Fruit fly (Drosophila melanogaster): ENCODE results near the gene CG17841.
A peak's percentile ranks its signal among the peaks of the same experiment; 100 is the strongest.

The CG17841 gene

dm6 chrX:10397514-10398133 lies 29.8 kb downstream of the CG17841 start:
- TF ChIP-seq Snoo (tag; optimal IDR thresholded peaks at IDR 0.05) (peak; percentile 21), Pif1B (GFP tag; optimal IDR thresholded peaks at IDR 0.05) (peak; percentile 1), Ets98B (GFP tag; IDR thresholded peaks at IDR 0.05) (0 out of 2 replicates have a peak, but pooled peaks have one; percentile 19), gl (tag; optimal IDR thresholded peaks at IDR 0.05) (no peak)

dm6 chrX:10398959-10399358 lies 31.1 kb downstream of the CG17841 start:
- TF ChIP-seq CG17806 (tag; optimal IDR thresholded peaks at IDR 0.05) (no peak), CG4496 (GFP tag; IDR thresholded peaks at IDR 0.05) (no peak), CG32121 (GFP tag; IDR thresholded peaks at IDR 0.05) (no peak), CG13204 (GFP tag; optimal IDR thresholded peaks at IDR 0.05) (no peak), CG15710 (tag; optimal IDR thresholded peaks at IDR 0.05) (no peak), CG14655 (GFP tag; optimal IDR thresholded peaks at IDR 0.05) (no peak), fd96Ca (GFP tag; IDR thresholded peaks at IDR 0.05) (no peak), gl (tag; optimal IDR thresholded peaks at IDR 0.05) (no peak), CG34367 (tag; optimal IDR thresholded peaks at IDR 0.05) (no peak), CG8159 (tag; optimal IDR thresholded peaks at IDR 0.05) (no peak), Pif1A (GFP tag; optimal IDR thresholded peaks at IDR 0.05) (no peak), Ets98B (GFP tag; IDR thresholded peaks at IDR 0.05) (no peak), EcR (GFP tag; optimal IDR thresholded peaks at IDR 0.05) (no peak), CG12605 (GFP tag; IDR thresholded peaks at IDR 0.05) (no peak), Pif1B (GFP tag; optimal IDR thresholded peaks at IDR 0.05) (no peak), Snoo (tag; optimal IDR thresholded peaks at IDR 0.05) (no peak), CG8301 (tag; optimal IDR thresholded peaks at IDR 0.05) (no peak), rn (GFP tag; IDR thresholded peaks at IDR 0.05) (no peak), CG9948 (tag; optimal IDR thresholded peaks at IDR 0.05) (no peak)

dm6 chrX:10417129-10417528 lies 49.3 kb downstream of the CG17841 start, which contains the start of gene RabX2:
Gene RabX2 (plus strand): TSS chrX:10417429.
- TF ChIP-seq Ets98B (GFP tag; IDR thresholded peaks at IDR 0.05) (no peak), Pif1A (GFP tag; optimal IDR thresholded peaks at IDR 0.05) (no peak), CG4496 (GFP tag; IDR thresholded peaks at IDR 0.05) (no peak), CG32121 (GFP tag; IDR thresholded peaks at IDR 0.05) (no peak), CG8301 (tag; optimal IDR thresholded peaks at IDR 0.05) (no peak), CG9948 (tag; optimal IDR thresholded peaks at IDR 0.05) (no peak), Snoo (tag; optimal IDR thresholded peaks at IDR 0.05) (no peak), gl (tag; optimal IDR thresholded peaks at IDR 0.05) (no peak), rn (GFP tag; IDR thresholded peaks at IDR 0.05) (no peak), EcR (GFP tag; optimal IDR thresholded peaks at IDR 0.05) (no peak), CG8159 (tag; optimal IDR thresholded peaks at IDR 0.05) (no peak), CG34367 (tag; optimal IDR thresholded peaks at IDR 0.05) (no peak), CG17806 (tag; optimal IDR thresholded peaks at IDR 0.05) (no peak), CG10348 (GFP tag; IDR thresholded peaks at IDR 0.05) (no peak), Pif1B (GFP tag; optimal IDR thresholded peaks at IDR 0.05) (no peak), fd96Ca (GFP tag; IDR thresholded peaks at IDR 0.05) (no peak), CG12605 (GFP tag; IDR thresholded peaks at IDR 0.05) (no peak), D1 (tag; optimal IDR thresholded peaks at IDR 0.05) (no peak), CG15710 (tag; optimal IDR thresholded peaks at IDR 0.05) (no peak), CG13204 (GFP tag; optimal IDR thresholded peaks at IDR 0.05) (no peak)

- TF ChIP-seq Snoo (tag; optimal IDR thresholded peaks at IDR 0.05) (no peak), CG10348 (GFP tag; IDR thresholded peaks at IDR 0.05) (no peak), CG12605 (GFP tag; IDR thresholded peaks at IDR 0.05) (no peak), Pif1A (GFP tag; optimal IDR thresholded peaks at IDR 0.05) (no peak), CG15710 (tag; optimal IDR thresholded peaks at IDR 0.05) (no peak), CG17806 (tag; optimal IDR thresholded peaks at IDR 0.05) (no peak), CG9948 (tag; optimal IDR thresholded peaks at IDR 0.05) (no peak), CG8301 (tag; optimal IDR thresholded peaks at IDR 0.05) (no peak), CG32121 (GFP tag; IDR thresholded peaks at IDR 0.05) (no peak), gl (tag; optimal IDR thresholded peaks at IDR 0.05) (no peak), Pif1B (GFP tag; optimal IDR thresholded peaks at IDR 0.05) (no peak), CG34367 (tag; optimal IDR thresholded peaks at IDR 0.05) (no peak), CG14655 (GFP tag; optimal IDR thresholded peaks at IDR 0.05) (no peak), D1 (tag; optimal IDR thresholded peaks at IDR 0.05) (no peak), rn (GFP tag; IDR thresholded peaks at IDR 0.05) (no peak), Ets98B (GFP tag; IDR thresholded peaks at IDR 0.05) (no peak), CG8159 (tag; optimal IDR thresholded peaks at IDR 0.05) (no peak)
Observed at dm6 chrX:10432712-10433111, 64.9 kb downstream of the CG17841 start, which contains the start of gene CG12640. Gene CG12640 (minus strand): TSS chrX:10432812.

Data from whole organism, pupa.